Worm (Caenorhabditis elegans) whole organism, L1 larva: ENCODE data around the gene jip-1.

Experiments
- F16B12.6 ChIP-seq: fragments of 150-350 bp; optimal IDR thresholded peaks from 2 replicates; lab custom pipeline; 2014; ENCODE audit warnings: missing biosample characterization, missing genetic modification characterization
- Y116A8C.19 ChIP-seq: sonication (generic microtip); optimal IDR thresholded peaks from 2 replicates; lab custom pipeline; 2016; ENCODE audit warnings: missing compliant biosample characterization, missing genetic modification characterization, borderline replicate concordance
- aly-2 ChIP-seq: fragments of 150-350 bp; optimal IDR thresholded peaks from 2 replicates; lab custom pipeline; 2014; ENCODE audit warnings: missing biosample characterization, missing genetic modification characterization
- ama-1 ChIP-seq: fragments of 150-350 bp; optimal IDR thresholded peaks from 2 replicates; lab custom pipeline; 2014
- ceh-63 ChIP-seq: fragments of 200-800 bp; sonication (Bioruptor generic); optimal IDR thresholded peaks from 2 replicates; lab custom pipeline; 2018; ENCODE audit warnings: mild to moderate bottlenecking, missing genetic modification characterization, missing compliant biosample characterization
- ceh-8 ChIP-seq: fragments of 200-800 bp; sonication (Bioruptor generic); optimal IDR thresholded peaks from 2 replicates; lab custom pipeline; 2018; ENCODE audit warnings: mild to moderate bottlenecking, missing genetic modification characterization, moderate library complexity, missing compliant biosample characterization
- dpl-1 ChIP-seq, 3 experiments: fragments of 150-350 bp in 2 of 3; sonication (generic microtip) in 1 of 3; optimal IDR thresholded peaks; 2 replicates each; lab custom pipeline; 2014 to 2017; ENCODE audit warnings: missing biosample characterization in 3 of 3, missing genetic modification characterization in 3 of 3, missing genetic modification reagents in 3 of 3
- egl-27 ChIP-seq, 2 experiments: fragments of 150-350 bp in 1 of 2; sonication (generic microtip); optimal IDR thresholded peaks; 3 replicates each; lab custom pipeline; 2017 to 2018; ENCODE audit warnings: missing biosample characterization in 2 of 2, missing genetic modification characterization in 2 of 2, missing genetic modification reagents in 2 of 2
- elt-2 ChIP-seq: sonication (generic microtip); optimal IDR thresholded peaks from 2 replicates; lab custom pipeline; 2016; ENCODE audit warnings: missing genetic modification characterization, mild to moderate bottlenecking, inconsistent platforms, missing compliant biosample characterization, missing genetic modification reagents
- elt-3 ChIP-seq, 6 experiments: fragments of 150-350 bp in 1 of 6; sonication (generic microtip); optimal IDR thresholded peaks; 2 replicates each; lab custom pipeline; 2017 to 2018; ENCODE audit warnings: missing biosample characterization in 6 of 6, missing genetic modification characterization in 6 of 6, inconsistent platforms in 1 of 6
- ets-5 ChIP-seq: fragments of 200-800 bp; sonication (Bioruptor generic); IDR thresholded peaks from 2 replicates; pipeline ENCODE4 v1.3.6; 2022; ENCODE audit warnings: missing genetic modification characterization, missing compliant biosample characterization
- fkh-10 ChIP-seq: sonication (generic microtip); optimal IDR thresholded peaks from 2 replicates; lab custom pipeline; 2017; ENCODE audit warnings: missing biosample characterization, missing genetic modification reagents, missing genetic modification characterization
- fkh-4 ChIP-seq: sonication (generic microtip); optimal IDR thresholded peaks from 2 replicates; lab custom pipeline; 2016; ENCODE audit warnings: missing compliant biosample characterization, missing genetic modification characterization, borderline replicate concordance
- fkh-8 ChIP-seq: sonication (generic microtip); optimal IDR thresholded peaks from 2 replicates; lab custom pipeline; 2016; ENCODE audit warnings: mild to moderate bottlenecking, missing genetic modification characterization, missing compliant biosample characterization
- fos-1 ChIP-seq: fragments of 150-350 bp; optimal IDR thresholded peaks from 2 replicates; lab custom pipeline; 2014; ENCODE audit warnings: missing biosample characterization, missing genetic modification characterization
- grh-1 ChIP-seq: fragments of 200-800 bp; sonication (Bioruptor generic); IDR thresholded peaks from 2 replicates; pipeline ENCODE4 v1.3.6; 2022; ENCODE audit warnings: missing genetic modification reagents, missing genetic modification characterization, missing compliant biosample characterization
- hlh-4 ChIP-seq: sonication (generic microtip); optimal IDR thresholded peaks from 2 replicates; lab custom pipeline; 2016; ENCODE audit warnings: mild to moderate bottlenecking, missing genetic modification characterization, missing compliant biosample characterization
- hpl-2 ChIP-seq: fragments of 150-350 bp; optimal IDR thresholded peaks from 2 replicates; lab custom pipeline; 2014; ENCODE audit warnings: missing biosample characterization, missing genetic modification reagents, missing genetic modification characterization
- isw-1 ChIP-seq: fragments of 200-800 bp; sonication (Bioruptor generic); IDR thresholded peaks from 2 replicates; pipeline ENCODE4 v1.3.6; 2022; ENCODE audit warnings: missing genetic modification characterization, missing compliant biosample characterization
- jun-1 ChIP-seq: fragments of 150-350 bp; optimal IDR thresholded peaks from 2 replicates; lab custom pipeline; 2014; ENCODE audit warnings: missing biosample characterization, missing genetic modification reagents, missing genetic modification characterization
- lin-13 ChIP-seq: fragments of 150-350 bp; optimal IDR thresholded peaks from 2 replicates; lab custom pipeline; 2014; ENCODE audit warnings: missing biosample characterization, missing genetic modification reagents, missing genetic modification characterization
- lin-15B ChIP-seq: fragments of 150-350 bp; sonication (generic microtip); optimal IDR thresholded peaks from 3 replicates; lab custom pipeline; 2014; ENCODE audit warnings: missing biosample characterization, missing genetic modification characterization
- lin-35 ChIP-seq, 2 experiments: fragments of 150-350 bp; optimal IDR thresholded peaks; 2 replicates each; lab custom pipeline; 2014; ENCODE audit warnings: missing biosample characterization in 2 of 2, missing genetic modification characterization in 2 of 2, missing genetic modification reagents in 2 of 2
- lin-39 ChIP-seq: fragments of 150-350 bp; optimal IDR thresholded peaks from 2 replicates; lab custom pipeline; 2014; ENCODE audit warnings: missing biosample characterization, missing genetic modification reagents, missing genetic modification characterization
- lsy-2 ChIP-seq, 2 experiments: fragments of 150-350 bp; optimal IDR thresholded peaks; 2 replicates each; lab custom pipeline; 2014; ENCODE audit warnings: missing biosample characterization in 2 of 2, missing genetic modification characterization in 2 of 2
- mab-9 ChIP-seq: fragments of 200-800 bp; sonication (Bioruptor generic); IDR thresholded peaks from 2 replicates; pipeline ENCODE4 v1.3.6; 2022; ENCODE audit warnings: missing genetic modification reagents, missing genetic modification characterization, missing compliant biosample characterization
- mdl-1 ChIP-seq, 2 experiments: fragments of 150-350 bp; optimal IDR thresholded peaks; 2 replicates each; lab custom pipeline; 2014 to 2017; ENCODE audit warnings: missing biosample characterization in 2 of 2, missing genetic modification characterization in 2 of 2, inconsistent platforms in 1 of 2
- mep-1 ChIP-seq: fragments of 150-350 bp; optimal IDR thresholded peaks from 2 replicates; lab custom pipeline; 2014; ENCODE audit warnings: missing biosample characterization, missing genetic modification characterization
- nhr-11 ChIP-seq: fragments of 150-350 bp; optimal IDR thresholded peaks from 2 replicates; lab custom pipeline; 2014; ENCODE audit warnings: missing biosample characterization, missing genetic modification characterization
- nhr-12 ChIP-seq: sonication (generic microtip); optimal IDR thresholded peaks from 2 replicates; lab custom pipeline; 2017; ENCODE audit warnings: missing biosample characterization, missing genetic modification characterization
- nhr-20 ChIP-seq: sonication (generic microtip); optimal IDR thresholded peaks from 2 replicates; lab custom pipeline; 2016; ENCODE audit warnings: mild to moderate bottlenecking, missing genetic modification characterization, missing compliant biosample characterization
- nhr-237 ChIP-seq: fragments of 150-350 bp; optimal IDR thresholded peaks from 2 replicates; lab custom pipeline; 2014; ENCODE audit warnings: missing biosample characterization, missing genetic modification characterization
- nhr-28 ChIP-seq: fragments of 150-350 bp; optimal IDR thresholded peaks from 2 replicates; lab custom pipeline; 2014; ENCODE audit warnings: missing biosample characterization, missing genetic modification characterization
- nhr-47 ChIP-seq: sonication (generic microtip); optimal IDR thresholded peaks from 2 replicates; lab custom pipeline; 2016; ENCODE audit warnings: mild to moderate bottlenecking, missing genetic modification characterization, moderate library complexity, missing compliant biosample characterization
- nhr-71 ChIP-seq: sonication (generic microtip); optimal IDR thresholded peaks from 2 replicates; lab custom pipeline; 2016; ENCODE audit warnings: mild to moderate bottlenecking, missing genetic modification characterization, moderate library complexity, missing compliant biosample characterization
- nhr-76 ChIP-seq: sonication (generic microtip); optimal IDR thresholded peaks from 2 replicates; lab custom pipeline; 2017; ENCODE audit warnings: missing biosample characterization, missing genetic modification characterization
- nhr-77 ChIP-seq: fragments of 150-350 bp; optimal IDR thresholded peaks from 2 replicates; lab custom pipeline; 2014; ENCODE audit warnings: missing biosample characterization, missing genetic modification characterization
- nhr-84 ChIP-seq: sonication (generic microtip); optimal IDR thresholded peaks from 2 replicates; lab custom pipeline; 2017; ENCODE audit warnings: missing biosample characterization, missing genetic modification characterization
- skn-1 ChIP-seq: fragments of 150-350 bp; optimal IDR thresholded peaks from 2 replicates; lab custom pipeline; 2014; ENCODE audit warnings: missing biosample characterization, missing genetic modification characterization
- snpc-4 ChIP-seq: fragments of 150-350 bp; optimal IDR thresholded peaks from 2 replicates; lab custom pipeline; 2014; ENCODE audit warnings: missing biosample characterization, missing genetic modification characterization
- snu-23 ChIP-seq: sonication (generic microtip); optimal IDR thresholded peaks from 2 replicates; lab custom pipeline; 2016; ENCODE audit warnings: missing genetic modification characterization, missing compliant biosample characterization
- sox-4 ChIP-seq: sonication (generic microtip); optimal IDR thresholded peaks from 2 replicates; lab custom pipeline; 2016; ENCODE audit warnings: missing genetic modification characterization, missing compliant biosample characterization
- sup-37 ChIP-seq: fragments of 200-800 bp; sonication (Bioruptor generic); optimal IDR thresholded peaks from 2 replicates; lab custom pipeline; 2018; ENCODE audit warnings: mild to moderate bottlenecking, missing genetic modification characterization, missing compliant biosample characterization
- swsn-7 ChIP-seq: sonication (generic microtip); optimal IDR thresholded peaks from 2 replicates; lab custom pipeline; 2016; ENCODE audit warnings: missing genetic modification characterization, missing compliant biosample characterization
- tbx-2 ChIP-seq: sonication (generic microtip); optimal IDR thresholded peaks from 2 replicates; lab custom pipeline; 2016; ENCODE audit warnings: missing genetic modification characterization, missing compliant biosample characterization
- tlp-1 ChIP-seq: fragments of 150-350 bp; optimal IDR thresholded peaks from 2 replicates; lab custom pipeline; 2014; ENCODE audit warnings: missing biosample characterization, missing genetic modification characterization
- unc-130 ChIP-seq: fragments of 150-350 bp; optimal IDR thresholded peaks from 2 replicates; lab custom pipeline; 2017; ENCODE audit warnings: missing biosample characterization, missing genetic modification characterization, inconsistent platforms
- unc-62 ChIP-seq: fragments of 150-350 bp; optimal IDR thresholded peaks from 2 replicates; lab custom pipeline; 2014; ENCODE audit warnings: missing biosample characterization, missing genetic modification reagents, missing genetic modification characterization
- unc-98 ChIP-seq: fragments of 200-800 bp; sonication (Bioruptor generic); IDR thresholded peaks from 2 replicates; pipeline ENCODE4 v1.3.6; 2022; ENCODE audit warnings: missing genetic modification characterization, missing compliant biosample characterization
- vab-15 ChIP-seq: sonication (generic microtip); optimal IDR thresholded peaks from 2 replicates; lab custom pipeline; 2017; ENCODE audit warnings: missing genotype, mild to moderate bottlenecking, missing genetic modification characterization, missing compliant biosample characterization
- xbp-1 ChIP-seq: sonication (generic microtip); optimal IDR thresholded peaks from 2 replicates; lab custom pipeline; 2016; ENCODE audit warnings: missing genetic modification characterization, missing compliant biosample characterization

jip-1 gene

ce11 chrII:1315245-1315644, 11.5 kb upstream of the jip-1 start (continued):
- TF ChIP-seq elt-2 (tag; lab: Kevin White, UChicago), result no peak
- TF ChIP-seq mab-9 (GFP tag; lab: Robert Waterston, UW), result no peak
- TF ChIP-seq vab-15 (tag; lab: Kevin White, UChicago), result no peak
- TF ChIP-seq lsy-2 (tag; optimal IDR thresholded peaks at IDR 0.05; lab: Kevin White, UChicago), result no peak
- TF ChIP-seq mep-1 (tag; lab: Kevin White, UChicago), result no peak
- TF ChIP-seq lin-39 (tag; lab: Kevin White, UChicago), result no peak
- TF ChIP-seq ceh-63 (GFP tag; lab: Kevin White, UChicago), result no peak
- TF ChIP-seq skn-1 (tag; lab: Kevin White, UChicago), result no peak
- TF ChIP-seq, all 84 proteins: peak for 11

ce11 chrII:1320412-1320811, 6.4 kb upstream of the jip-1 start:
- peak; percentile 96 for TF ChIP-seq swsn-7
- peak; percentile 98 to 99 (median 99) for TF ChIP-seq dpl-1 (GFP tag; optimal IDR thresholded peaks at IDR 0.05; lab: Kevin White, UChicago)
- peak; percentile 97 for TF ChIP-seq mep-1 (tag; lab: Kevin White, UChicago)
- TF ChIP-seq nhr-76 (tag; lab: Kevin White, UChicago), result no peak
- peak in 1 of 2 experiments; percentile 92 for TF ChIP-seq mdl-1 (tag; optimal IDR thresholded peaks at IDR 0.05; lab: Kevin White, UChicago)
- peak; percentile 98 for TF ChIP-seq fkh-8
- TF ChIP-seq jun-1 (tag; lab: Kevin White, UChicago), result peak; percentile 93
- TF ChIP-seq aly-2, result peak; percentile 84
- peak; percentile 75 for TF ChIP-seq sox-4 (tag; lab: Kevin White, UChicago)
- TF ChIP-seq hlh-4 (tag; lab: Kevin White, UChicago), result no peak
- peak; percentile 70; the same call in 1 of the 2 replicates for TF ChIP-seq unc-98
- no peak for TF ChIP-seq nhr-12 (tag; lab: Kevin White, UChicago)
- peak; percentile 91 for TF ChIP-seq unc-130 (tag; lab: Kevin White, UChicago)
- peak; percentile 96 for TF ChIP-seq lin-15B (tag; lab: Kevin White, UChicago)
- TF ChIP-seq xbp-1 (tag; lab: Kevin White, UChicago), result peak; percentile 96
- peak; percentile 84 for TF ChIP-seq fkh-10 (GFP tag; lab: Kevin White, UChicago)
- TF ChIP-seq tlp-1, result no peak
- peak; percentile 87 to 96 (median 96) for TF ChIP-seq elt-3 (tag; optimal IDR thresholded peaks at IDR 0.05; lab: Kevin White, UChicago)
- no peak for TF ChIP-seq Y116A8C.19 (tag; lab: Kevin White, UChicago)
- TF ChIP-seq lin-13, result peak; percentile 98
- peak; percentile 96 for TF ChIP-seq nhr-20 (tag; lab: Kevin White, UChicago)
- TF ChIP-seq egl-27 (tag; optimal IDR thresholded peaks at IDR 0.05; lab: Kevin White, UChicago), result no peak
- peak; percentile 99 for TF ChIP-seq lin-35 (GFP tag; optimal IDR thresholded peaks at IDR 0.05; lab: Kevin White, UChicago)
- TF ChIP-seq ceh-8 (GFP tag; lab: Kevin White, UChicago), result peak; percentile 86
- TF ChIP-seq nhr-237 (tag; lab: Kevin White, UChicago), result peak; percentile 84
- peak; percentile 95 to 97 for TF ChIP-seq lsy-2 (tag; optimal IDR thresholded peaks at IDR 0.05; lab: Kevin White, UChicago)
- peak; percentile 72 for TF ChIP-seq ama-1 (lab: Kevin White, UChicago)
- peak; percentile 97 for TF ChIP-seq grh-1 (GFP tag; lab: Robert Waterston, UW)
- TF ChIP-seq nhr-47 (tag; lab: Kevin White, UChicago), result peak; percentile 97
- TF ChIP-seq sup-37 (GFP tag; lab: Kevin White, UChicago), result peak; percentile 86
- TF ChIP-seq nhr-77 (tag; lab: Kevin White, UChicago), result peak; percentile 95
- TF ChIP-seq fkh-4 (tag; lab: Kevin White, UChicago), result no peak
- peak; percentile 89 for TF ChIP-seq fos-1 (tag; lab: Kevin White, UChicago)
- no peak for TF ChIP-seq unc-62 (GFP tag; lab: Kevin White, UChicago)
- TF ChIP-seq isw-1 (GFP tag; lab: Robert Waterston, UW), result peak; percentile 94
- TF ChIP-seq snu-23 (GFP tag; lab: Kevin White, UChicago), result peak; percentile 97
- peak; percentile 94 for TF ChIP-seq tbx-2 (tag; lab: Kevin White, UChicago)
- peak; percentile 79 for TF ChIP-seq nhr-11 (tag; lab: Kevin White, UChicago)
- TF ChIP-seq ets-5 (GFP tag; lab: Robert Waterston, UW), result no peak
- peak; percentile 80 for TF ChIP-seq snpc-4 (tag; lab: Kevin White, UChicago)
- no peak for TF ChIP-seq nhr-28 (tag; lab: Kevin White, UChicago)
- TF ChIP-seq F16B12.6 (tag; lab: Kevin White, UChicago), result peak; percentile 65
- TF ChIP-seq elt-2 (tag; lab: Kevin White, UChicago), result peak; percentile 91
- peak; percentile 78 for TF ChIP-seq hpl-2 (GFP tag; lab: Kevin White, UChicago)
- TF ChIP-seq nhr-84 (tag; lab: Kevin White, UChicago), result peak; percentile 72
- peak; percentile 98 for TF ChIP-seq nhr-71 (tag; lab: Kevin White, UChicago)
